Fruit fly (Drosophila melanogaster) whole organism: ENCODE data around the gene CG43345.

Experiments used
- CG8478 ChIP-seq: fragments of >200 bp; optimal IDR thresholded peaks from 2 replicates; lab custom pipeline; 2018; ENCODE audit warnings: inconsistent platforms
- Dll ChIP-seq: fragments of >200 bp; optimal IDR thresholded peaks from 2 replicates; lab custom pipeline; 2017
- pan ChIP-seq: fragments of >200 bp; optimal IDR thresholded peaks from 2 replicates; lab custom pipeline; 2017
- psq ChIP-seq: fragments of >200 bp; optimal IDR thresholded peaks from 2 replicates; lab custom pipeline; 2017
- usp ChIP-seq: fragments of >200 bp; optimal IDR thresholded peaks from 2 replicates; lab custom pipeline; 2017; ENCODE audit warnings: missing biosample characterization, missing genetic modification characterization, mixed read lengths

dm6 chr2L:21153844-21154243 is 14.5 kb downstream of the CG43345 start:
- TF ChIP-seq psq (lab: Kevin White, UChicago), result no peak
- TF ChIP-seq Dll (lab: Kevin White, UChicago), result no peak
- no peak for TF ChIP-seq usp (GFP tag; lab: Kevin White, UChicago)
- no peak for TF ChIP-seq CG8478
- no peak for TF ChIP-seq pan (lab: Kevin White, UChicago)
